Worm (Caenorhabditis elegans) whole organism, L3 larva: ENCODE results near the gene Y17G7B.3.

Experiments used
- ZK546.5 ChIP-seq: sonication (generic microtip); optimal IDR thresholded peaks from 2 replicates; lab custom pipeline; 2017; ENCODE audit warnings: missing biosample characterization, missing genetic modification characterization
- aly-2 ChIP-seq: fragments of 150-350 bp; optimal IDR thresholded peaks from 2 replicates; lab custom pipeline; 2014; ENCODE audit warnings: missing biosample characterization, missing genetic modification characterization
- ama-1 ChIP-seq: fragments of 150-350 bp; optimal IDR thresholded peaks from 2 replicates; lab custom pipeline; 2018
- ceh-16 ChIP-seq: sonication (generic microtip); optimal IDR thresholded peaks from 2 replicates; lab custom pipeline; 2017; ENCODE audit warnings: missing biosample characterization, missing genetic modification characterization
- ceh-28 ChIP-seq: fragments of 150-350 bp; optimal IDR thresholded peaks from 2 replicates; lab custom pipeline; 2014; ENCODE audit warnings: missing biosample characterization, missing genetic modification reagents, missing genetic modification characterization
- ceh-82 ChIP-seq: fragments of 150-350 bp; optimal IDR thresholded peaks from 2 replicates; lab custom pipeline; 2014; ENCODE audit warnings: missing biosample characterization, missing genetic modification characterization
- ceh-9 ChIP-seq: sonication (generic microtip); optimal IDR thresholded peaks from 2 replicates; lab custom pipeline; 2018; ENCODE audit warnings: missing biosample characterization, missing genetic modification characterization
- daf-12 ChIP-seq: fragments of 150-350 bp; optimal IDR thresholded peaks from 2 replicates; lab custom pipeline; 2014; ENCODE audit warnings: missing biosample characterization, missing genetic modification reagents, missing genetic modification characterization
- egl-27 ChIP-seq: sonication (generic microtip); optimal IDR thresholded peaks from 4 replicates; lab custom pipeline; 2017; ENCODE audit warnings: missing biosample characterization, missing genetic modification reagents, missing genetic modification characterization
- egl-5 ChIP-seq: fragments of 150-350 bp; optimal IDR thresholded peaks from 2 replicates; lab custom pipeline; 2017; ENCODE audit warnings: missing biosample characterization, missing genetic modification reagents, missing genetic modification characterization, inconsistent platforms
- elt-1 ChIP-seq: fragments of 150-350 bp; optimal IDR thresholded peaks from 2 replicates; lab custom pipeline; 2014; ENCODE audit warnings: missing biosample characterization, missing genetic modification characterization
- elt-2 ChIP-seq: sonication (generic microtip); optimal IDR thresholded peaks from 2 replicates; lab custom pipeline; 2016; ENCODE audit warnings: missing genetic modification reagents, mild to moderate bottlenecking, missing genetic modification characterization, missing compliant biosample characterization
- elt-3 ChIP-seq, 3 experiments: fragments of 150-350 bp in 1 of 3; sonication (generic microtip) in 2 of 3; optimal IDR thresholded peaks; 2 replicates in 2 of 3; 4 replicates in 1 of 3; lab custom pipeline; 2014 to 2017; ENCODE audit warnings: missing biosample characterization in 3 of 3, missing genetic modification characterization in 3 of 3
- eor-1 ChIP-seq, 2 experiments: fragments of 150-350 bp; optimal IDR thresholded peaks; 2 replicates each; lab custom pipeline; 2014 to 2018; ENCODE audit warnings: missing biosample characterization in 2 of 2, missing genetic modification characterization in 2 of 2
- fkh-10 ChIP-seq: sonication (generic microtip); optimal IDR thresholded peaks from 2 replicates; lab custom pipeline; 2017; ENCODE audit warnings: missing biosample characterization, missing genetic modification reagents, missing genetic modification characterization
- fkh-2 ChIP-seq: fragments of 150-350 bp; optimal IDR thresholded peaks from 2 replicates; lab custom pipeline; 2014; ENCODE audit warnings: missing biosample characterization, missing genetic modification reagents, missing genetic modification characterization
- fos-1 ChIP-seq: fragments of 150-350 bp; optimal IDR thresholded peaks from 2 replicates; lab custom pipeline; 2014; ENCODE audit warnings: missing biosample characterization, missing genetic modification characterization
- hmg-11 ChIP-seq: sonication (generic microtip); optimal IDR thresholded peaks from 2 replicates; lab custom pipeline; 2016; ENCODE audit warnings: missing genetic modification characterization, missing compliant biosample characterization
- jun-1 ChIP-seq: fragments of 150-350 bp; optimal IDR thresholded peaks from 2 replicates; lab custom pipeline; 2014; ENCODE audit warnings: missing biosample characterization, missing genetic modification reagents, missing genetic modification characterization
- lin-15B ChIP-seq: fragments of 150-350 bp; optimal IDR thresholded peaks from 2 replicates; lab custom pipeline; 2014; ENCODE audit warnings: missing biosample characterization, missing genetic modification characterization
- lin-39 ChIP-seq: fragments of 150-350 bp; optimal IDR thresholded peaks from 2 replicates; lab custom pipeline; 2018; ENCODE audit warnings: missing biosample characterization, missing genetic modification reagents, missing genetic modification characterization
- lsy-12 ChIP-seq: sonication (generic microtip); optimal IDR thresholded peaks from 2 replicates; lab custom pipeline; 2016; ENCODE audit warnings: mild to moderate bottlenecking, missing genetic modification characterization, missing compliant biosample characterization
- mdl-1 ChIP-seq: fragments of 150-350 bp; optimal IDR thresholded peaks from 2 replicates; lab custom pipeline; 2014; ENCODE audit warnings: missing biosample characterization, missing genetic modification characterization
- mml-1 ChIP-seq: fragments of 150-350 bp; sonication (generic microtip); optimal IDR thresholded peaks from 3 replicates; lab custom pipeline; 2014; ENCODE audit warnings: missing biosample characterization, missing genetic modification characterization
- nfya-1 ChIP-seq: sonication (generic microtip); optimal IDR thresholded peaks from 2 replicates; lab custom pipeline; 2017; ENCODE audit warnings: missing genetic modification characterization, mild to moderate bottlenecking, missing compliant biosample characterization, antibody characterized with exemption, moderate library complexity; ENCODE audit not compliant: insufficient read depth
- nhr-11 ChIP-seq: fragments of 150-350 bp; optimal IDR thresholded peaks from 2 replicates; lab custom pipeline; 2014; ENCODE audit warnings: missing biosample characterization, missing genetic modification characterization
- nhr-12 ChIP-seq: fragments of 150-350 bp; optimal IDR thresholded peaks from 2 replicates; lab custom pipeline; 2014; ENCODE audit warnings: missing biosample characterization, missing genetic modification characterization
- nhr-23 ChIP-seq: fragments of 150-350 bp; optimal IDR thresholded peaks from 2 replicates; lab custom pipeline; 2014; ENCODE audit warnings: missing biosample characterization, missing genetic modification reagents, missing genetic modification characterization
- nhr-237 ChIP-seq: fragments of 150-350 bp; optimal IDR thresholded peaks from 2 replicates; lab custom pipeline; 2014; ENCODE audit warnings: missing biosample characterization, missing genetic modification characterization
- nhr-25 ChIP-seq: sonication (generic microtip); optimal IDR thresholded peaks from 2 replicates; lab custom pipeline; 2017; ENCODE audit warnings: missing biosample characterization, missing genetic modification characterization
- nhr-28 ChIP-seq: fragments of 150-350 bp; optimal IDR thresholded peaks from 2 replicates; lab custom pipeline; 2014; ENCODE audit warnings: missing biosample characterization, missing genetic modification characterization
- nhr-43 ChIP-seq: sonication (generic microtip); optimal IDR thresholded peaks from 2 replicates; lab custom pipeline; 2016; ENCODE audit warnings: mild to moderate bottlenecking, missing genetic modification characterization, missing compliant biosample characterization; ENCODE audit not compliant: poor library complexity, severe bottlenecking
- nhr-67 ChIP-seq: fragments of 150-350 bp; optimal IDR thresholded peaks from 2 replicates; lab custom pipeline; 2014; ENCODE audit warnings: missing biosample characterization, missing genetic modification characterization
- nhr-76 ChIP-seq: fragments of 150-350 bp; sonication (generic microtip); optimal IDR thresholded peaks from 5 replicates; lab custom pipeline; 2014; ENCODE audit warnings: missing biosample characterization, missing genetic modification characterization
- nhr-77 ChIP-seq: fragments of 150-350 bp; optimal IDR thresholded peaks from 2 replicates; lab custom pipeline; 2014; ENCODE audit warnings: missing biosample characterization, missing genetic modification characterization
- pha-4 ChIP-seq: fragments of 150-350 bp; optimal IDR thresholded peaks from 2 replicates; lab custom pipeline; 2014; ENCODE audit warnings: missing biosample characterization, missing genetic modification reagents, missing genetic modification characterization
- pqm-1 ChIP-seq: fragments of 150-350 bp; optimal IDR thresholded peaks from 2 replicates; lab custom pipeline; 2017; ENCODE audit warnings: missing biosample characterization, missing genetic modification characterization, inconsistent platforms
- sea-2 ChIP-seq: fragments of 150-350 bp; sonication (generic microtip); optimal IDR thresholded peaks from 4 replicates; lab custom pipeline; 2014; ENCODE audit warnings: missing biosample characterization, missing genetic modification reagents, missing genetic modification characterization
- skn-1 ChIP-seq: fragments of 150-350 bp; optimal IDR thresholded peaks from 2 replicates; lab custom pipeline; 2014; ENCODE audit warnings: missing biosample characterization, missing genetic modification characterization
- snpc-4 ChIP-seq: fragments of 150-350 bp; optimal IDR thresholded peaks from 2 replicates; lab custom pipeline; 2014; ENCODE audit warnings: missing biosample characterization, missing genetic modification characterization
- tbx-2 ChIP-seq: sonication (generic microtip); optimal IDR thresholded peaks from 2 replicates; lab custom pipeline; 2016; ENCODE audit warnings: mild to moderate bottlenecking, missing genetic modification characterization, missing compliant biosample characterization
- unc-39 ChIP-seq: sonication (generic microtip); optimal IDR thresholded peaks from 4 replicates; lab custom pipeline; 2017; ENCODE audit warnings: missing biosample characterization, missing genetic modification characterization
- unc-62 ChIP-seq: fragments of 150-350 bp; sonication (generic microtip); optimal IDR thresholded peaks from 4 replicates; lab custom pipeline; 2014; ENCODE audit warnings: missing biosample characterization, missing genetic modification reagents, missing genetic modification characterization
- zag-1 ChIP-seq: fragments of 150-350 bp; optimal IDR thresholded peaks from 2 replicates; lab custom pipeline; 2014; ENCODE audit warnings: missing biosample characterization, missing genetic modification characterization
- ztf-11 ChIP-seq: fragments of 150-350 bp; optimal IDR thresholded peaks from 2 replicates; lab custom pipeline; 2014; ENCODE audit warnings: missing biosample characterization, missing genetic modification characterization
- ztf-4 ChIP-seq: fragments of 150-350 bp; optimal IDR thresholded peaks from 2 replicates; lab custom pipeline; 2014; ENCODE audit warnings: missing biosample characterization, missing genetic modification characterization

Gene Y17G7B.3

DNA sequence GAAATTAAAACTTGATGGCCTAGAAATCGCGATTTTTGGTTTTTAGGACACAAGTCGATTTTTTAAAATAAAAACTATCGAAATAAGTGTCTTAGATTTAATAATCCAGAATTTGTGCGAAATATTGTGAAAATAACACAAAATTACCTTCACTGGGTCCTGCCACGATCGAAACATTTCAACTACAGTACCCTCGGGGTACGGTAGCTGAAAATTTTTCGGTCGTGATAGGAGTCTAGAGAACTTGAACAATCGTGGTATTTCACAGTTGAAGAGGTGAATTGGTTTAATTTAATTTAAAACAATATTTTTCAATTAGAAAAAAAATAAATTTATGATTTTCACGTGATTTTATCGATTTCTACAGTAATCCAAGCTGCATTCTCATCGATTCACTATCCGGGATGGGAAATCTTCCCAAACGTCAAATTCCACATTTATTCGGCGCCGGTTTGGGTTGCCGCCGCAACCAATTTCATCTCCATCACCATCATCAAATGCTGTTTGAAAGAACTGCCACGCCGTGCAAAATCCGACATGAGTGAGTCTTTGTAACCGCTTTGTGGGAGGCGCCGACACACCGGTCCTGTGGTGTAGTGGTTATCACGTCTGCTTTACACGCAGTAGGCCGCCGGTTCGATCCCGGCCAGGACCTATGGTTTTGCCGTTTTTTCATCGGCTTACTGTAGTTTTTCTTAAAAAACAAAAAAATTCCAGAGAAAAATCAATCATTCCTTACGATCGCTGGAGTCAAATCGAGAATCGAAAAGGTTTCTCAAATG, 29.8 kb upstream of the Y17G7B.3 start:
- TF ChIP-seq nhr-77 (tag; lab: Kevin White, UChicago) (no peak), ZK546.5 (tag; lab: Kevin White, UChicago) (no peak), nhr-28 (tag; lab: Kevin White, UChicago) (no peak), nhr-43 (tag; lab: Kevin White, UChicago) (no peak), nhr-23 (tag; lab: Kevin White, UChicago) (peak; percentile 22), skn-1 (no peak), tbx-2 (tag; lab: Kevin White, UChicago) (no peak), nhr-76 (tag; lab: Kevin White, UChicago) (no peak), fos-1 (no peak), pha-4 (tag; lab: Kevin White, UChicago) (peak; percentile 48), elt-2 (tag; lab: Kevin White, UChicago) (peak; percentile 8), ceh-16 (tag; lab: Kevin White, UChicago) (peak; percentile 2), nhr-25 (tag; lab: Kevin White, UChicago) (no peak), egl-5 (peak; percentile 18), lin-15B (tag; lab: Kevin White, UChicago) (peak; percentile 32), lin-39 (tag; lab: Kevin White, UChicago) (peak; percentile 70), nhr-67 (tag; lab: Kevin White, UChicago) (no peak), snpc-4 (tag; lab: Kevin White, UChicago) (peak; percentile 5), nhr-11 (tag; lab: Kevin White, UChicago) (no peak), sea-2 (GFP tag; lab: Kevin White, UChicago) (no peak), hmg-11 (peak; percentile 75), fkh-2 (tag; lab: Kevin White, UChicago) (no peak), lsy-12 (tag; lab: Kevin White, UChicago) (peak; percentile 50), nfya-1 (peak; percentile 62)

DNA sequence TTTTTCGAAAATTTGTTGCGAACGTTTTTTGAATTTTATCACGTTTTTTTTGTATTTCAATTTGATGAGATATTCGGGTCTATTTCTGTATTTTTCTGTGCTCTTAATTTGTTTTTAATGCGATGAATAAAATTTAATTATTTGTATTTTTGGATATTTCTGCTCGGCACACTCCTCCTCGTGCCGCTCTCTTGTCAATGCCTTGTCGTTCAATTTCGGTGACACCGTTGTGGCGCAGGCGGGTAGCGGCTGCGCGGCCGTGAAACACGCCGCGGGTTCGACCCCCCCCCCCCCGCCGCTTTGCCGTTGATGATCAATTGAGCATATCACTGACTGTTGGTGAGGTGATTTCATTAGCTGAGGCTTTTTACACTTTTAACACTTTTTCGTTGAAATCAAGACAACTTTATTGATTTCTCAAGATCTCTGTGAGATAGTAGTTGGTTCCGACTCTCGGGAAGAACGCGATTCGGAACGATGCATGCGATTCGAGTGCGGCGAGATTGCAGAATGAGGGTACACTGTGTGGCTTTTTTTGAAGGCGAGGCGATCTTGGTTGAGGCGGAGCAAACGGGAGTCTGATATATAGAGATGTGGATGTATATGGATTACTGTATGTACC, 28.1 kb upstream of the Y17G7B.3 start:
- TF ChIP-seq sea-2 (GFP tag; lab: Kevin White, UChicago) (peak; percentile 66), lin-39 (tag; lab: Kevin White, UChicago) (peak; percentile 89), eor-1 (tag; optimal IDR thresholded peaks at IDR 0.05; lab: Kevin White, UChicago) (no peak), nhr-11 (tag; lab: Kevin White, UChicago) (no peak), unc-39 (tag; lab: Kevin White, UChicago) (no peak), ama-1 (lab: Kevin White, UChicago) (no peak), aly-2 (tag; lab: Kevin White, UChicago) (no peak), ztf-11 (tag; lab: Kevin White, UChicago) (no peak), nhr-67 (tag; lab: Kevin White, UChicago) (no peak), nhr-77 (tag; lab: Kevin White, UChicago) (no peak), nhr-76 (tag; lab: Kevin White, UChicago) (peak; percentile 15), nhr-25 (tag; lab: Kevin White, UChicago) (no peak), fkh-2 (tag; lab: Kevin White, UChicago) (no peak), ceh-9 (no peak), elt-1 (tag; lab: Kevin White, UChicago) (no peak), pqm-1 (tag; lab: Kevin White, UChicago) (no peak), hmg-11 (peak; percentile 93), elt-3 (tag; optimal IDR thresholded peaks at IDR 0.05; lab: Kevin White, UChicago) (peak in 1 of 3 experiments; percentile 31), nhr-23 (tag; lab: Kevin White, UChicago) (peak; percentile 12), nhr-12 (tag; lab: Kevin White, UChicago) (no peak), egl-27 (tag; lab: Kevin White, UChicago) (no peak), ztf-4 (tag; lab: Kevin White, UChicago) (peak; percentile 22), nhr-28 (tag; lab: Kevin White, UChicago) (no peak), mdl-1 (tag; lab: Kevin White, UChicago) (no peak), fos-1 (no peak), nhr-237 (no peak), ceh-16 (tag; lab: Kevin White, UChicago) (no peak), ceh-28 (tag; lab: Kevin White, UChicago) (peak; percentile 36), mml-1 (tag; lab: Kevin White, UChicago) (no peak), zag-1 (tag; lab: Kevin White, UChicago) (no peak), egl-5 (no peak), lsy-12 (tag; lab: Kevin White, UChicago) (peak; percentile 88), lin-15B (tag; lab: Kevin White, UChicago) (peak; percentile 16), jun-1 (tag; lab: Kevin White, UChicago) (peak; percentile 27), daf-12 (tag; lab: Kevin White, UChicago) (no peak), skn-1 (no peak), unc-62 (no peak), fkh-10 (no peak), ceh-82 (peak; percentile 36), tbx-2 (tag; lab: Kevin White, UChicago) (peak; percentile 80), pha-4 (tag; lab: Kevin White, UChicago) (peak; percentile 73), ZK546.5 (tag; lab: Kevin White, UChicago) (no peak), nfya-1 (peak; percentile 62), snpc-4 (tag; lab: Kevin White, UChicago) (peak; percentile 38), nhr-43 (tag; lab: Kevin White, UChicago) (peak; percentile 55)
